Fruit fly (Drosophila melanogaster) whole organism, prepupa: ENCODE measurements around the gene CG44325.

Experiments used
- CG15336 ChIP-seq: fragments of 200-800 bp; sonication (Bioruptor generic); IDR thresholded peaks from 2 replicates; pipeline ENCODE4 v1.3.6; 2022; ENCODE audit warnings: missing biosample characterization, missing genetic modification characterization
- CG16779 ChIP-seq: fragments of 200-800 bp; sonication (Bioruptor generic); optimal IDR thresholded peaks from 3 replicates; lab custom pipeline; 2017; ENCODE audit warnings: missing biosample characterization, mild to moderate bottlenecking, missing genetic modification characterization
- CG32006 ChIP-seq: fragments of 200-800 bp; sonication (Bioruptor generic); optimal IDR thresholded peaks from 3 replicates; lab custom pipeline; 2017; ENCODE audit warnings: missing biosample characterization, mild to moderate bottlenecking, missing genetic modification characterization
- CG6163 ChIP-seq: fragments of 200-800 bp; sonication (Bioruptor generic); IDR thresholded peaks from 3 replicates; pipeline ENCODE4 v1.3.6; 2022; ENCODE audit warnings: missing biosample characterization, missing genetic modification characterization
- Gug ChIP-seq: fragments of 200-800 bp; sonication (Bioruptor generic); IDR thresholded peaks from 2 replicates; pipeline ENCODE4 v1.3.6; 2022; ENCODE audit warnings: missing biosample characterization, missing genetic modification characterization
- Met ChIP-seq: fragments of 200-800 bp; sonication (Bioruptor generic); optimal IDR thresholded peaks from 3 replicates; lab custom pipeline; 2016; ENCODE audit warnings: missing biosample characterization, missing genetic modification characterization
- fd85E ChIP-seq: fragments of 200-800 bp; sonication (Bioruptor generic); optimal IDR thresholded peaks from 3 replicates; lab custom pipeline; 2016; ENCODE audit warnings: missing biosample characterization, missing genetic modification characterization

DNA sequence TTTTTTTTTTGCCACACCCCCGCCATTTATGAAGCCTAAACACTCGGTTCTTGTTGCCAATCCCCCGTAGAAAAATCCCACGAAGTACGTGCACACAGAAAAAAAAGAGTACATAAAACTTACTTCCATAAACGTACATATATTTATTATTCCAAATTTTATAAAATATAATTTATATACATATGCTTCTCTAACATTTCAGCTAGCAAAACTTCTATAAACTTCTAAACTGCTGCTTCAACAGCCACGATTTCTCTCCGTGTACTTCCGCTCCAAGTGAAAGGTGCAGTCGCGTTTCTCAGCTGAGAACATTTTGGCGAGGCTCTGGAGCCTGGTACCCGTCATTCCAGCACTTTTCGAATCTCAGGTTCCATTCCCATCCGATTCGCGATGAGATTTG, 15.6 kb downstream of the CG44325 start:
- peak; percentile 59 for TF ChIP-seq CG32006
- TF ChIP-seq CG16779 (tag; lab: Kevin White, UChicago) = no peak
- TF ChIP-seq Met (GFP tag; lab: Kevin White, UChicago) = peak; percentile 65
- TF ChIP-seq CG15336 (GFP tag; lab: Robert Waterston, UW) = peak; percentile 74
- peak; percentile 63 for TF ChIP-seq Gug (GFP tag; lab: Robert Waterston, UW)
- peak; percentile 79 for TF ChIP-seq CG6163
- TF ChIP-seq fd85E = no peak
